Fruit fly (Drosophila melanogaster) whole organism, embryonic: ENCODE data around the gene Rpn10.

ENCODE experiments used
- Abd-B ChIP-seq: fragments of 200-800 bp; sonication (Bioruptor generic); optimal IDR thresholded peaks from 2 replicates; lab custom pipeline; 2018; ENCODE audit warnings: missing biosample characterization, mild to moderate bottlenecking, missing genetic modification characterization, moderate library complexity
- Ada2b ChIP-seq: fragments of 200-800 bp; sonication (Bioruptor generic); IDR thresholded peaks from 2 replicates; pipeline ENCODE4 v1.3.6; 2022; ENCODE audit warnings: missing biosample characterization, missing genetic modification characterization
- Bteb2 ChIP-seq: fragments of 200-800 bp; sonication (Bioruptor generic); optimal IDR thresholded peaks from 2 replicates; lab custom pipeline; 2016; ENCODE audit warnings: missing biosample characterization, missing genetic modification characterization
- CG1024 ChIP-seq: fragments of 200-800 bp; sonication (Bioruptor generic); IDR thresholded peaks from 2 replicates; pipeline ENCODE4 v1.3.6; 2022; ENCODE audit warnings: missing biosample characterization, missing genetic modification characterization
- CG11093 ChIP-seq: fragments of 200-800 bp; sonication (Bioruptor generic); IDR thresholded peaks from 3 replicates; pipeline ENCODE4 v1.3.6; 2022; ENCODE audit warnings: missing biosample characterization, missing genetic modification characterization
- CG11398 ChIP-seq: fragments of 200-800 bp; sonication (Bioruptor generic); optimal IDR thresholded peaks from 2 replicates; lab custom pipeline; 2016; ENCODE audit warnings: missing biosample characterization, missing genetic modification characterization
- CG1233 ChIP-seq: fragments of 200-800 bp; sonication (Bioruptor generic); optimal IDR thresholded peaks from 4 replicates; lab custom pipeline; 2018; ENCODE audit warnings: missing biosample characterization, mild to moderate bottlenecking, missing genetic modification characterization
- CG13624 ChIP-seq: fragments of 200-800 bp; sonication (Bioruptor generic); optimal IDR thresholded peaks from 2 replicates; lab custom pipeline; 2016; ENCODE audit warnings: missing biosample characterization, missing genetic modification characterization
- CG13894 ChIP-seq: fragments of 200-800 bp; sonication (Bioruptor generic); optimal IDR thresholded peaks from 3 replicates; lab custom pipeline; 2018; ENCODE audit warnings: missing biosample characterization, mild to moderate bottlenecking, missing genetic modification characterization, moderate library complexity
- CG14441 ChIP-seq: fragments of 200-800 bp; sonication (Bioruptor generic); IDR thresholded peaks from 2 replicates; pipeline ENCODE4 v1.3.6; 2022; ENCODE audit warnings: missing biosample characterization, missing genetic modification characterization
- CG14965 ChIP-seq: fragments of 200-800 bp; sonication (Bioruptor generic); optimal IDR thresholded peaks from 2 replicates; lab custom pipeline; 2016; ENCODE audit warnings: missing biosample characterization, missing genetic modification characterization, borderline replicate concordance
- CG15479 ChIP-seq: fragments of 200-800 bp; sonication (Bioruptor generic); optimal IDR thresholded peaks from 3 replicates; lab custom pipeline; 2019; ENCODE audit warnings: missing biosample characterization, mild to moderate bottlenecking, missing genetic modification characterization, moderate library complexity
- CG1603 ChIP-seq: fragments of 200-800 bp; sonication (Bioruptor generic); optimal IDR thresholded peaks from 2 replicates; lab custom pipeline; 2019; ENCODE audit warnings: missing biosample characterization, mild to moderate bottlenecking, missing genetic modification characterization, moderate library complexity
- CG17829 ChIP-seq: fragments of 200-800 bp; optimal IDR thresholded peaks from 2 replicates; lab custom pipeline; 2019; ENCODE audit warnings: missing biosample characterization, mild to moderate bottlenecking, missing genetic modification characterization, moderate library complexity
- CG18476 ChIP-seq: fragments of 200-800 bp; sonication (Bioruptor generic); optimal IDR thresholded peaks from 2 replicates; lab custom pipeline; 2016; ENCODE audit warnings: missing biosample characterization, mild to moderate bottlenecking, missing genetic modification characterization
- CG18619 ChIP-seq: fragments of 200-800 bp; sonication (Bioruptor generic); optimal IDR thresholded peaks from 3 replicates; lab custom pipeline; 2017; ENCODE audit warnings: missing biosample characterization, mild to moderate bottlenecking, missing genetic modification characterization
- CG3726 ChIP-seq: fragments of 200-800 bp; sonication (Bioruptor generic); IDR thresholded peaks from 3 replicates; pipeline ENCODE4, ENCODE4 v1.3.6; 2022; ENCODE audit warnings: missing biosample characterization, missing genetic modification characterization
- CG4404 ChIP-seq: fragments of 200-800 bp; sonication (Bioruptor generic); IDR thresholded peaks from 2 replicates; pipeline ENCODE4 v1.3.6; 2022; ENCODE audit warnings: missing biosample characterization, missing genetic modification characterization
- CG6272 ChIP-seq: fragments of 200-800 bp; sonication (Bioruptor generic); IDR thresholded peaks from 2 replicates; pipeline ENCODE4 v1.3.6; 2022; ENCODE audit warnings: missing biosample characterization, missing genetic modification characterization
- CG7372 ChIP-seq: fragments of 200-800 bp; sonication (Bioruptor generic); IDR thresholded peaks from 2 replicates; pipeline ENCODE4 v1.3.6; 2022; ENCODE audit warnings: missing biosample characterization, missing genetic modification characterization
- Chrac-16 ChIP-seq: fragments of 200-800 bp; sonication (Bioruptor generic); optimal IDR thresholded peaks from 3 replicates; lab custom pipeline; 2016; ENCODE audit warnings: missing biosample characterization, missing genetic modification characterization
- CkIIα-i1 ChIP-seq: fragments of 200-800 bp; sonication (Bioruptor generic); IDR thresholded peaks from 2 replicates; pipeline ENCODE4 v1.3.6; 2022; ENCODE audit warnings: missing biosample characterization, missing genetic modification characterization
- CrebB ChIP-seq: fragments of 200-800 bp; sonication (Bioruptor generic); optimal IDR thresholded peaks from 3 replicates; lab custom pipeline; 2018; ENCODE audit warnings: missing biosample characterization, mild to moderate bottlenecking, missing genetic modification characterization
- Dll ChIP-seq: fragments of 200-800 bp; sonication (Bioruptor generic); IDR thresholded peaks from 4 replicates; pipeline ENCODE4 v1.3.6; 2022; ENCODE audit warnings: missing biosample characterization, missing genetic modification characterization; ENCODE audit not compliant: partially characterized antibody
- Elba2 ChIP-seq: fragments of 200-800 bp; sonication (Bioruptor generic); optimal IDR thresholded peaks from 3 replicates; lab custom pipeline; 2016; ENCODE audit warnings: missing biosample characterization, missing genetic modification characterization
- Ets97D ChIP-seq: fragments of 200-800 bp; sonication (Bioruptor generic); optimal IDR thresholded peaks from 3 replicates; lab custom pipeline; 2016; ENCODE audit warnings: missing biosample characterization, missing genetic modification characterization
- HLH3B ChIP-seq: fragments of 200-800 bp; sonication (Bioruptor generic); IDR thresholded peaks from 2 replicates; pipeline ENCODE4 v1.3.6; 2022; ENCODE audit warnings: missing biosample characterization, missing genetic modification characterization
- Lim3 ChIP-seq: fragments of 200-800 bp; sonication (Bioruptor generic); IDR thresholded peaks from 2 replicates; pipeline ENCODE4 v1.3.6; 2022; ENCODE audit warnings: missing biosample characterization, missing genetic modification characterization
- Lpt ChIP-seq: fragments of >200 bp; optimal IDR thresholded peaks from 2 replicates; lab custom pipeline; 2018; ENCODE audit warnings: missing biosample characterization, missing genetic modification characterization
- Mes4 ChIP-seq: fragments of 200-800 bp; sonication (Bioruptor generic); optimal IDR thresholded peaks from 2 replicates; lab custom pipeline; 2016; ENCODE audit warnings: missing biosample characterization, missing genetic modification characterization
- Mrtf ChIP-seq: fragments of 200-800 bp; sonication (Bioruptor generic); IDR thresholded peaks from 3 replicates; pipeline ENCODE4 v1.3.6; 2022; ENCODE audit warnings: missing biosample characterization, missing genetic modification characterization
- Optix ChIP-seq: fragments of 200-800 bp; sonication (Bioruptor generic); IDR thresholded peaks from 3 replicates; pipeline ENCODE4 v1.3.6; 2022; ENCODE audit warnings: missing biosample characterization, missing genetic modification characterization
- Six4 ChIP-seq: fragments of 200-800 bp; sonication (Bioruptor generic); optimal IDR thresholded peaks from 2 replicates; lab custom pipeline; 2016; ENCODE audit warnings: missing biosample characterization, missing genetic modification characterization
- amos ChIP-seq: fragments of 200-800 bp; sonication (Bioruptor generic); IDR thresholded peaks from 2 replicates; pipeline ENCODE4 v1.3.6; 2022; ENCODE audit warnings: missing biosample characterization, missing genetic modification characterization; ENCODE audit not compliant: partially characterized antibody
- ara ChIP-seq: fragments of 200-800 bp; sonication (Bioruptor generic); IDR thresholded peaks from 2 replicates; pipeline ENCODE4 v1.3.6; 2022; ENCODE audit warnings: missing biosample characterization, missing genetic modification characterization
- ase ChIP-seq: fragments of 200-800 bp; sonication (Bioruptor generic); IDR thresholded peaks from 3 replicates; pipeline ENCODE4 v1.3.6; 2022; ENCODE audit warnings: missing biosample characterization, missing genetic modification characterization
- bab2 ChIP-seq: fragments of 200-800 bp; sonication (Bioruptor generic); optimal IDR thresholded peaks from 2 replicates; lab custom pipeline; 2016; ENCODE audit warnings: missing biosample characterization, missing genetic modification characterization
- br ChIP-seq: fragments of >200 bp; optimal IDR thresholded peaks from 2 replicates; lab custom pipeline; 2017
- ci ChIP-seq: fragments of 200-800 bp; sonication (Bioruptor generic); IDR thresholded peaks from 3 replicates; pipeline ENCODE4 v1.3.6; 2022; ENCODE audit warnings: missing biosample characterization, missing genetic modification characterization
- exex ChIP-seq: fragments of 200-800 bp; sonication (Bioruptor generic); optimal IDR thresholded peaks from 4 replicates; lab custom pipeline; 2018; ENCODE audit warnings: missing biosample characterization, mild to moderate bottlenecking, missing genetic modification characterization, moderate library complexity
- eyg ChIP-seq: fragments of 200-800 bp; sonication (Bioruptor generic); optimal IDR thresholded peaks from 3 replicates; lab custom pipeline; 2016; ENCODE audit warnings: missing biosample characterization, missing genetic modification characterization
- hkb ChIP-seq, 2 experiments: fragments of 200-800 bp in 1 of 2; fragments of >200 bp in 1 of 2; sonication (Bioruptor generic) in 1 of 2; IDR thresholded peaks in 1 of 2; optimal IDR thresholded peaks in 1 of 2; 2 replicates each; pipeline versions ENCODE4 v1.3.6 to Lab custom; 2017 to 2022; ENCODE audit warnings: missing biosample characterization in 1 of 2, missing genetic modification characterization in 1 of 2
- jing ChIP-seq: fragments of 200-800 bp; sonication (Bioruptor generic); optimal IDR thresholded peaks from 2 replicates; lab custom pipeline; 2018; ENCODE audit warnings: missing biosample characterization, mild to moderate bottlenecking, missing genetic modification characterization
- maf-S ChIP-seq: fragments of 200-800 bp; sonication (Bioruptor generic); optimal IDR thresholded peaks from 2 replicates; lab custom pipeline; 2016; ENCODE audit warnings: missing biosample characterization, missing genetic modification characterization
- prd ChIP-seq, 3 experiments: fragments of >200 bp in 2 of 3; fragments of 200-800 bp in 1 of 3; sonication (Bioruptor generic) in 1 of 3; optimal IDR thresholded peaks in 2 of 3; IDR thresholded peaks in 1 of 3; 2 replicates in 2 of 3; 3 replicates in 1 of 3; pipeline versions ENCODE4 v1.3.6 to Lab custom; 2017 to 2022; ENCODE audit warnings: missing biosample characterization in 1 of 3, missing genetic modification characterization in 1 of 3
- slbo ChIP-seq: fragments of 200-800 bp; sonication (Bioruptor generic); IDR thresholded peaks from 2 replicates; pipeline ENCODE4 v1.3.6; 2022; ENCODE audit warnings: missing biosample characterization, missing genetic modification characterization
- twi ChIP-seq: fragments of 200-800 bp; optimal IDR thresholded peaks from 2 replicates; lab custom pipeline; 2019; ENCODE audit warnings: missing biosample characterization, mild to moderate bottlenecking, missing genetic modification characterization, moderate library complexity
- wor ChIP-seq: fragments of 200-800 bp; sonication (Bioruptor generic); IDR thresholded peaks from 2 replicates; pipeline ENCODE4 v1.3.6; 2022; ENCODE audit warnings: missing biosample characterization, missing genetic modification characterization
- z ChIP-seq: fragments of 200-800 bp; sonication (Bioruptor generic); IDR thresholded peaks from 3 replicates; pipeline ENCODE4 v1.3.6; 2022; ENCODE audit warnings: missing biosample characterization, missing genetic modification characterization

The Rpn10 gene

DNA sequence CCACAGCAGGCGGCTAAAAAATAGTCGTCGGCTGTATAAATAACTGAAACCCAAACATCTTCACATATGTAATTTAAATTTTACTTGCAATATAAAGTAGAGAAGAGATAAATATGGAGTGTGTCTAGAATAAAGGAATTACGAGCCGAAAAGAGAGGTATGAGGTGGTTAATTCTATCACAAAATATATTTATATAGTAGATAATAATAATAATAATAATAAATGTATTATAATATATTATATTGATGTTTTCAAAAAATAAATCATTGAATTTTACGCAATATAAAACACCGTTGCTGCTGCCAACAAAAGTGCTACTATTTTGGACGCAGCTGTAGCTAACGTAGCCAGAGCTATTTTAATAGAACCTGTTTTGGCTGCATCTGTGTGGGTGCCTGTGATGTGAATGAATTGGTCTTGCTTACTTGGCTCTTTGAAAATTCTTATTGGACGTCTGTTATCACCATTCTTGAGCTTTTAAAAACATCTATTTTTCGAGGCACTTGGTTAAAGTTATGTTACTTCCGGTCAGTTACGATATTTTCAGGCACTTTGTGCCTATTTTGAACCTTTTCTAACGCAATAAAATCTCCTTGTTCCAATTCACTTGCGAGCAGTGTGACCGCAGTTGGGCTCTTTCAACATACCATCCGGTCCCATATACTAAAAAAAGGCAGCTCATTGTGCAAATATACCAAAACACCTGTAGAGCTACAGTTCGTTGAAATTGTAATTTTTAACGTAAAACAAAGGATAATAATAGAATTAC is 39.8 kb upstream of the Rpn10 start, which contains the start of gene Hr78 (continued):
- TF ChIP-seq CG6272 (GFP tag; lab: Robert Waterston, UW) (no peak), Ada2b (GFP tag; lab: Robert Waterston, UW) (peak; percentile 63), exex (tag; lab: Kevin White, UChicago) (no peak), CG11398 (GFP tag; lab: Kevin White, UChicago) (no peak), CG13894 (tag; lab: Kevin White, UChicago) (no peak), Dll (GFP tag; lab: Robert Waterston, UW) (no peak), CG4404 (GFP tag; lab: Robert Waterston, UW) (peak; percentile 24; the same call in 1 of the 2 replicates), z (no peak), CG1024 (peak; percentile 38; the same call in 1 of the 2 replicates), CkIIα-i1 (GFP tag; lab: Robert Waterston, UW) (no peak), slbo (GFP tag; lab: Robert Waterston, UW) (peak; percentile 74), CG17829 (tag; lab: Kevin White, UChicago) (peak; percentile 88), Mrtf (peak; percentile 52; the same call in 1 of the 3 replicates), ara (GFP tag; lab: Robert Waterston, UW) (peak; percentile 55), Lpt (GFP tag; lab: Kevin White, UChicago) (no peak), HLH3B (GFP tag; lab: Robert Waterston, UW) (peak; percentile 55; the same call in 1 of the 2 replicates), Lim3 (GFP tag; lab: Robert Waterston, UW) (peak; percentile 28; the same call in 1 of the 2 replicates), ase (GFP tag; lab: Robert Waterston, UW) (no peak; the same call in 2 of the 3 replicates), jing (GFP tag; lab: Kevin White, UChicago) (no peak), CG13624 (GFP tag; lab: Kevin White, UChicago) (no peak), CG1603 (peak; percentile 41), twi (tag; lab: Kevin White, UChicago) (peak; percentile 37), Mes4 (GFP tag; lab: Kevin White, UChicago) (no peak), wor (no peak), ci (peak; percentile 80; the same call in 2 of the 3 replicates), Abd-B (peak; percentile 69), Six4 (GFP tag; lab: Kevin White, UChicago) (peak; percentile 74), CG14441 (GFP tag; lab: Robert Waterston, UW) (no peak; the same call in 1 of the 2 replicates), eyg (GFP tag; lab: Kevin White, UChicago) (no peak), CG15479 (peak; percentile 32), Optix (GFP tag; lab: Robert Waterston, UW) (peak; percentile 43; the same call in 1 of the 3 replicates), prd (optimal IDR thresholded peaks at IDR 0.05; lab: Kevin White, UChicago) (no peak), prd (GFP tag; IDR thresholded peaks at IDR 0.05; lab: Robert Waterston, UW) (peak; percentile 77), Chrac-16 (GFP tag; lab: Kevin White, UChicago) (peak; percentile 58), CG7372 (GFP tag; lab: Robert Waterston, UW) (peak; percentile 66), Elba2 (GFP tag; lab: Kevin White, UChicago) (peak; percentile 85), hkb (optimal IDR thresholded peaks at IDR 0.05; lab: Kevin White, UChicago) (no peak), hkb (GFP tag; IDR thresholded peaks at IDR 0.05; lab: Robert Waterston, UW) (peak; percentile 88), CG3726 (no peak), CG14965 (GFP tag; lab: Kevin White, UChicago) (no peak), CG18619 (GFP tag; lab: Kevin White, UChicago) (peak; percentile 74), bab2 (GFP tag; lab: Kevin White, UChicago) (no peak), br (lab: Kevin White, UChicago) (no peak), CG18476 (GFP tag; lab: Kevin White, UChicago) (peak; percentile 57), maf-S (no peak), CG1233 (GFP tag; lab: Kevin White, UChicago) (peak; percentile 84), Ets97D (GFP tag; lab: Kevin White, UChicago) (peak; percentile 63), amos (GFP tag; lab: Robert Waterston, UW) (peak; percentile 18; the same call in 1 of the 2 replicates), CG11093 (GFP tag; lab: Robert Waterston, UW) (no peak), CrebB (tag; lab: Kevin White, UChicago) (peak; percentile 17), Bteb2 (no peak)
